Worm (Caenorhabditis elegans) whole organism, mixed stage, embryonic: ENCODE results near the gene F53F1.2.

Source experiments
- M03D4.4 ChIP-seq: sonication (generic microtip); optimal IDR thresholded peaks from 2 replicates; lab custom pipeline; 2017; ENCODE audit warnings: mild to moderate bottlenecking, missing genetic modification characterization, missing compliant biosample characterization
- bed-3 ChIP-seq: fragments of 200-800 bp; sonication (Bioruptor generic); optimal IDR thresholded peaks from 3 replicates; lab custom pipeline; 2018; ENCODE audit warnings: mild to moderate bottlenecking, missing genetic modification characterization, moderate library complexity, missing compliant biosample characterization
- blmp-1 ChIP-seq: fragments of 150-350 bp; optimal IDR thresholded peaks from 2 replicates; lab custom pipeline; 2014; ENCODE audit warnings: missing biosample characterization, missing genetic modification characterization
- ceh-39 ChIP-seq: fragments of 150-350 bp; optimal IDR thresholded peaks from 2 replicates; lab custom pipeline; 2014; ENCODE audit warnings: missing biosample characterization, missing genetic modification characterization
- ceh-43 ChIP-seq: fragments of 200-800 bp; sonication (Bioruptor generic); optimal IDR thresholded peaks from 2 replicates; lab custom pipeline; 2018; ENCODE audit warnings: mild to moderate bottlenecking, missing genetic modification characterization, moderate library complexity, missing compliant biosample characterization
- ceh-83 ChIP-seq: fragments of 200-800 bp; sonication (Bioruptor generic); optimal IDR thresholded peaks from 2 replicates; lab custom pipeline; 2018; ENCODE audit warnings: mild to moderate bottlenecking, missing genetic modification characterization, missing compliant biosample characterization
- ces-1 ChIP-seq: fragments of 150-350 bp; optimal IDR thresholded peaks from 2 replicates; lab custom pipeline; 2014; ENCODE audit warnings: missing biosample characterization, missing genetic modification reagents, missing genetic modification characterization
- cnd-1 ChIP-seq: fragments of 200-800 bp; sonication (Bioruptor generic); optimal IDR thresholded peaks from 2 replicates; lab custom pipeline; 2018; ENCODE audit warnings: mild to moderate bottlenecking, missing genetic modification characterization, missing compliant biosample characterization
- drap-1 ChIP-seq: fragments of 200-800 bp; sonication (Bioruptor generic); optimal IDR thresholded peaks from 3 replicates; lab custom pipeline; 2018; ENCODE audit warnings: mild to moderate bottlenecking, missing genetic modification characterization, missing compliant biosample characterization
- elt-1 ChIP-seq: sonication (generic microtip); optimal IDR thresholded peaks from 2 replicates; lab custom pipeline; 2017; ENCODE audit warnings: missing genetic modification characterization, mild to moderate bottlenecking, missing compliant biosample characterization, antibody characterized with exemption, moderate library complexity, borderline replicate concordance; ENCODE audit not compliant: insufficient read depth
- elt-3 ChIP-seq: fragments of 150-350 bp; optimal IDR thresholded peaks from 2 replicates; lab custom pipeline; 2014; ENCODE audit warnings: missing biosample characterization, missing genetic modification characterization
- flh-1 ChIP-seq: fragments of 200-800 bp; sonication (Bioruptor generic); optimal IDR thresholded peaks from 2 replicates; lab custom pipeline; 2018; ENCODE audit warnings: mild to moderate bottlenecking, missing genetic modification characterization, moderate library complexity, missing compliant biosample characterization
- ham-2 ChIP-seq: fragments of 200-800 bp; sonication (Bioruptor generic); optimal IDR thresholded peaks from 2 replicates; lab custom pipeline; 2018; ENCODE audit warnings: mild to moderate bottlenecking, missing genetic modification characterization, missing compliant biosample characterization
- hlh-1 ChIP-seq: fragments of 150-350 bp; optimal IDR thresholded peaks from 2 replicates; lab custom pipeline; 2014; ENCODE audit warnings: missing biosample characterization, missing genetic modification reagents, missing genetic modification characterization
- lin-13 ChIP-seq: fragments of 150-350 bp; optimal IDR thresholded peaks from 2 replicates; lab custom pipeline; 2014; ENCODE audit warnings: missing biosample characterization, missing genetic modification characterization
- lin-32 ChIP-seq: fragments of 200-800 bp; sonication (Bioruptor generic); optimal IDR thresholded peaks from 2 replicates; lab custom pipeline; 2018; ENCODE audit warnings: mild to moderate bottlenecking, missing genetic modification characterization, missing compliant biosample characterization
- lsy-2 ChIP-seq: fragments of 150-350 bp; optimal IDR thresholded peaks from 2 replicates; lab custom pipeline; 2014; ENCODE audit warnings: missing biosample characterization, missing genetic modification characterization
- mep-1 ChIP-seq: fragments of 150-350 bp; optimal IDR thresholded peaks from 2 replicates; lab custom pipeline; 2017; ENCODE audit warnings: missing biosample characterization, missing genetic modification reagents, missing genetic modification characterization, inconsistent platforms
- mls-2 ChIP-seq: sonication (generic microtip); optimal IDR thresholded peaks from 2 replicates; lab custom pipeline; 2016; ENCODE audit warnings: mild to moderate bottlenecking, missing genetic modification characterization, moderate library complexity, missing compliant biosample characterization
- nhr-12 ChIP-seq: fragments of 150-350 bp; optimal IDR thresholded peaks from 2 replicates; lab custom pipeline; 2014; ENCODE audit warnings: missing biosample characterization, missing genetic modification characterization
- nhr-2 ChIP-seq: fragments of 150-350 bp; optimal IDR thresholded peaks from 2 replicates; lab custom pipeline; 2014; ENCODE audit warnings: missing biosample characterization, missing genetic modification characterization
- nhr-237 ChIP-seq: fragments of 150-350 bp; optimal IDR thresholded peaks from 2 replicates; lab custom pipeline; 2014; ENCODE audit warnings: missing biosample characterization, missing genetic modification characterization
- nhr-28 ChIP-seq: fragments of 150-350 bp; optimal IDR thresholded peaks from 2 replicates; lab custom pipeline; 2014; ENCODE audit warnings: missing biosample characterization, missing genetic modification characterization
- nhr-76 ChIP-seq: sonication (generic microtip); optimal IDR thresholded peaks from 2 replicates; lab custom pipeline; 2017; ENCODE audit warnings: missing biosample characterization, missing genetic modification characterization
- pha-4 ChIP-seq: fragments of 150-350 bp; optimal IDR thresholded peaks from 2 replicates; lab custom pipeline; 2018; ENCODE audit warnings: missing biosample characterization, missing genetic modification reagents, missing genetic modification characterization
- sem-2 ChIP-seq: fragments of 200-800 bp; sonication (Bioruptor generic); optimal IDR thresholded peaks from 2 replicates; lab custom pipeline; 2018; ENCODE audit warnings: mild to moderate bottlenecking, missing genetic modification characterization, missing compliant biosample characterization
- snpc-4 ChIP-seq: fragments of 150-350 bp; optimal IDR thresholded peaks from 2 replicates; lab custom pipeline; 2014; ENCODE audit warnings: missing biosample characterization, missing genetic modification characterization
- sptf-1 ChIP-seq: sonication (generic microtip); optimal IDR thresholded peaks from 2 replicates; lab custom pipeline; 2017; ENCODE audit warnings: mild to moderate bottlenecking, missing genetic modification characterization, moderate library complexity, missing compliant biosample characterization
- tbx-8 ChIP-seq: fragments of 200-800 bp; sonication (Bioruptor generic); optimal IDR thresholded peaks from 2 replicates; lab custom pipeline; 2018; ENCODE audit warnings: mild to moderate bottlenecking, missing genetic modification characterization, moderate library complexity, missing compliant biosample characterization
- unc-120 ChIP-seq: sonication (generic microtip); optimal IDR thresholded peaks from 2 replicates; lab custom pipeline; 2017; ENCODE audit warnings: missing genetic modification characterization, missing compliant biosample characterization; ENCODE audit not compliant: poor library complexity, severe bottlenecking
- unc-39 ChIP-seq: fragments of 150-350 bp; optimal IDR thresholded peaks from 2 replicates; lab custom pipeline; 2014; ENCODE audit warnings: missing biosample characterization, missing genetic modification characterization
- unc-62 ChIP-seq: fragments of 150-350 bp; optimal IDR thresholded peaks from 2 replicates; lab custom pipeline; 2014; ENCODE audit warnings: missing biosample characterization, missing genetic modification reagents, missing genetic modification characterization
- zip-8 ChIP-seq: fragments of 150-350 bp; optimal IDR thresholded peaks from 2 replicates; lab custom pipeline; 2014; ENCODE audit warnings: missing biosample characterization, missing genetic modification characterization
- ztf-11 ChIP-seq: fragments of 150-350 bp; optimal IDR thresholded peaks from 2 replicates; lab custom pipeline; 2014; ENCODE audit warnings: missing biosample characterization, missing genetic modification characterization

The F53F1.2 gene

ce11 chrV:13364227-13364626 is 42.4 kb upstream of the F53F1.2 start:
- TF ChIP-seq nhr-237 (tag; lab: Kevin White, UChicago): no peak
- TF ChIP-seq ham-2: no peak
- TF ChIP-seq M03D4.4: no peak
- no peak for TF ChIP-seq nhr-12 (tag; lab: Kevin White, UChicago)
- TF ChIP-seq zip-8 (tag; lab: Kevin White, UChicago): no peak
- TF ChIP-seq sem-2: no peak
- TF ChIP-seq elt-1 (tag; lab: Kevin White, UChicago): no peak
- no peak for TF ChIP-seq elt-3 (tag; lab: Kevin White, UChicago)
- no peak for TF ChIP-seq unc-39 (tag; lab: Kevin White, UChicago)
- TF ChIP-seq lsy-2: no peak
- TF ChIP-seq unc-62: no peak

ce11 chrV:13366488-13366887 is 40.1 kb upstream of the F53F1.2 start:
- TF ChIP-seq nhr-76 (no peak), pha-4 (tag; lab: Kevin White, UChicago) (no peak), nhr-28 (tag; lab: Kevin White, UChicago) (no peak), ztf-11 (no peak), hlh-1 (tag; lab: Kevin White, UChicago) (no peak), unc-120 (no peak), drap-1 (GFP tag; lab: Kevin White, UChicago) (no peak)

ce11 chrV:13367024-13367423 is 39.6 kb upstream of the F53F1.2 start, which contains the start of gene srx-125:
Gene srx-125 (plus strand): TSS chrV:13367324.
- TF ChIP-seq nhr-2 (no peak), ham-2 (no peak), ztf-11 (no peak), nhr-237 (tag; lab: Kevin White, UChicago) (no peak)

- TF ChIP-seq ztf-11: no peak
- no peak for TF ChIP-seq unc-120
- no peak for TF ChIP-seq lsy-2
- no peak for TF ChIP-seq elt-1 (tag; lab: Kevin White, UChicago)
- no peak for TF ChIP-seq sptf-1 (tag; lab: Kevin White, UChicago)
- no peak for TF ChIP-seq cnd-1 (tag; lab: Kevin White, UChicago)
- TF ChIP-seq nhr-28 (tag; lab: Kevin White, UChicago): no peak
- no peak for TF ChIP-seq ceh-39 (tag; lab: Kevin White, UChicago)
- TF ChIP-seq ces-1 (GFP tag; lab: Kevin White, UChicago): no peak
These were observed 37.0 kb upstream of the F53F1.2 start for ce11 chrV:13369663-13370062.

- TF ChIP-seq nhr-12 (tag; lab: Kevin White, UChicago): no peak
- TF ChIP-seq nhr-76: no peak
- no peak for TF ChIP-seq sptf-1 (tag; lab: Kevin White, UChicago)
- TF ChIP-seq ceh-83 (GFP tag; lab: Kevin White, UChicago): no peak
- no peak for TF ChIP-seq lin-32 (GFP tag; lab: Kevin White, UChicago)
- no peak for TF ChIP-seq ceh-39 (tag; lab: Kevin White, UChicago)
- no peak for TF ChIP-seq blmp-1 (tag; lab: Kevin White, UChicago)
- TF ChIP-seq nhr-28 (tag; lab: Kevin White, UChicago): no peak
- no peak for TF ChIP-seq lin-13 (tag; lab: Kevin White, UChicago)
- TF ChIP-seq unc-120: no peak
- no peak for TF ChIP-seq hlh-1 (tag; lab: Kevin White, UChicago)
- no peak for TF ChIP-seq lsy-2
- TF ChIP-seq nhr-2: no peak
- TF ChIP-seq unc-62: no peak
These were observed 36.4 kb upstream of the F53F1.2 start for ce11 chrV:13370265-13370664.

ce11 chrV:13371336-13371735 is 35.3 kb upstream of the F53F1.2 start:
- TF ChIP-seq elt-1 (tag; lab: Kevin White, UChicago): no peak
- TF ChIP-seq lsy-2: no peak
- TF ChIP-seq nhr-2: peak; percentile 20
- no peak for TF ChIP-seq sem-2
- TF ChIP-seq M03D4.4: no peak
- no peak for TF ChIP-seq unc-120
- TF ChIP-seq nhr-12 (tag; lab: Kevin White, UChicago): no peak
- no peak for TF ChIP-seq hlh-1 (tag; lab: Kevin White, UChicago)
- no peak for TF ChIP-seq mls-2 (tag; lab: Kevin White, UChicago)
- no peak for TF ChIP-seq mep-1 (tag; lab: Kevin White, UChicago)
- no peak for TF ChIP-seq sptf-1 (tag; lab: Kevin White, UChicago)
- no peak for TF ChIP-seq nhr-76
- TF ChIP-seq zip-8 (tag; lab: Kevin White, UChicago): peak; percentile 86
- TF ChIP-seq cnd-1 (tag; lab: Kevin White, UChicago): no peak
- TF ChIP-seq snpc-4 (tag; lab: Kevin White, UChicago): no peak
- peak; percentile 7 for TF ChIP-seq unc-62
- TF ChIP-seq ceh-43 (GFP tag; lab: Kevin White, UChicago): no peak
- no peak for TF ChIP-seq ham-2
- TF ChIP-seq ceh-39 (tag; lab: Kevin White, UChicago): no peak
- no peak for TF ChIP-seq unc-39 (tag; lab: Kevin White, UChicago)
- no peak for TF ChIP-seq tbx-8 (GFP tag; lab: Kevin White, UChicago)
- TF ChIP-seq pha-4 (tag; lab: Kevin White, UChicago): no peak
- no peak for TF ChIP-seq elt-3 (tag; lab: Kevin White, UChicago)
- TF ChIP-seq flh-1 (GFP tag; lab: Kevin White, UChicago): no peak
- TF ChIP-seq lin-13 (tag; lab: Kevin White, UChicago): no peak
- TF ChIP-seq ztf-11: no peak
- TF ChIP-seq bed-3 (GFP tag; lab: Kevin White, UChicago): no peak
